Worm (Caenorhabditis elegans) whole organism, mixed stage, embryonic: ENCODE data around the gene srw-122.

ENCODE experiments used
- M03D4.4 ChIP-seq: sonication (generic microtip); optimal IDR thresholded peaks from 2 replicates; lab custom pipeline; 2017; ENCODE audit warnings: mild to moderate bottlenecking, missing genetic modification characterization, missing compliant biosample characterization
- blmp-1 ChIP-seq: fragments of 150-350 bp; optimal IDR thresholded peaks from 2 replicates; lab custom pipeline; 2014; ENCODE audit warnings: missing biosample characterization, missing genetic modification characterization
- ceh-39 ChIP-seq: fragments of 150-350 bp; optimal IDR thresholded peaks from 2 replicates; lab custom pipeline; 2014; ENCODE audit warnings: missing biosample characterization, missing genetic modification characterization
- ceh-43 ChIP-seq: fragments of 200-800 bp; sonication (Bioruptor generic); optimal IDR thresholded peaks from 2 replicates; lab custom pipeline; 2018; ENCODE audit warnings: mild to moderate bottlenecking, missing genetic modification characterization, moderate library complexity, missing compliant biosample characterization
- ceh-83 ChIP-seq: fragments of 200-800 bp; sonication (Bioruptor generic); optimal IDR thresholded peaks from 2 replicates; lab custom pipeline; 2018; ENCODE audit warnings: mild to moderate bottlenecking, missing genetic modification characterization, missing compliant biosample characterization
- ces-1 ChIP-seq: fragments of 150-350 bp; optimal IDR thresholded peaks from 2 replicates; lab custom pipeline; 2014; ENCODE audit warnings: missing biosample characterization, missing genetic modification reagents, missing genetic modification characterization
- drap-1 ChIP-seq: fragments of 200-800 bp; sonication (Bioruptor generic); optimal IDR thresholded peaks from 3 replicates; lab custom pipeline; 2018; ENCODE audit warnings: mild to moderate bottlenecking, missing genetic modification characterization, missing compliant biosample characterization
- elt-1 ChIP-seq: sonication (generic microtip); optimal IDR thresholded peaks from 2 replicates; lab custom pipeline; 2017; ENCODE audit warnings: missing genetic modification characterization, mild to moderate bottlenecking, missing compliant biosample characterization, antibody characterized with exemption, moderate library complexity, borderline replicate concordance; ENCODE audit not compliant: insufficient read depth
- elt-3 ChIP-seq: fragments of 150-350 bp; optimal IDR thresholded peaks from 2 replicates; lab custom pipeline; 2014; ENCODE audit warnings: missing biosample characterization, missing genetic modification characterization
- flh-1 ChIP-seq: fragments of 200-800 bp; sonication (Bioruptor generic); optimal IDR thresholded peaks from 2 replicates; lab custom pipeline; 2018; ENCODE audit warnings: mild to moderate bottlenecking, missing genetic modification characterization, moderate library complexity, missing compliant biosample characterization
- ham-2 ChIP-seq: fragments of 200-800 bp; sonication (Bioruptor generic); optimal IDR thresholded peaks from 2 replicates; lab custom pipeline; 2018; ENCODE audit warnings: mild to moderate bottlenecking, missing genetic modification characterization, missing compliant biosample characterization
- hlh-1 ChIP-seq: fragments of 150-350 bp; optimal IDR thresholded peaks from 2 replicates; lab custom pipeline; 2014; ENCODE audit warnings: missing biosample characterization, missing genetic modification reagents, missing genetic modification characterization
- lin-13 ChIP-seq: fragments of 150-350 bp; optimal IDR thresholded peaks from 2 replicates; lab custom pipeline; 2014; ENCODE audit warnings: missing biosample characterization, missing genetic modification characterization
- lin-32 ChIP-seq: fragments of 200-800 bp; sonication (Bioruptor generic); optimal IDR thresholded peaks from 2 replicates; lab custom pipeline; 2018; ENCODE audit warnings: mild to moderate bottlenecking, missing genetic modification characterization, missing compliant biosample characterization
- lsy-2 ChIP-seq: fragments of 150-350 bp; optimal IDR thresholded peaks from 2 replicates; lab custom pipeline; 2014; ENCODE audit warnings: missing biosample characterization, missing genetic modification characterization
- mab-5 ChIP-seq: fragments of 150-350 bp; optimal IDR thresholded peaks from 2 replicates; lab custom pipeline; 2014; ENCODE audit warnings: missing biosample characterization, missing genetic modification characterization
- mep-1 ChIP-seq: fragments of 150-350 bp; optimal IDR thresholded peaks from 2 replicates; lab custom pipeline; 2017; ENCODE audit warnings: missing biosample characterization, missing genetic modification reagents, missing genetic modification characterization, inconsistent platforms
- mls-2 ChIP-seq: sonication (generic microtip); optimal IDR thresholded peaks from 2 replicates; lab custom pipeline; 2016; ENCODE audit warnings: mild to moderate bottlenecking, missing genetic modification characterization, moderate library complexity, missing compliant biosample characterization
- nhr-12 ChIP-seq: fragments of 150-350 bp; optimal IDR thresholded peaks from 2 replicates; lab custom pipeline; 2014; ENCODE audit warnings: missing biosample characterization, missing genetic modification characterization
- nhr-2 ChIP-seq: fragments of 150-350 bp; optimal IDR thresholded peaks from 2 replicates; lab custom pipeline; 2014; ENCODE audit warnings: missing biosample characterization, missing genetic modification characterization
- nhr-237 ChIP-seq: fragments of 150-350 bp; optimal IDR thresholded peaks from 2 replicates; lab custom pipeline; 2014; ENCODE audit warnings: missing biosample characterization, missing genetic modification characterization
- nhr-28 ChIP-seq: fragments of 150-350 bp; optimal IDR thresholded peaks from 2 replicates; lab custom pipeline; 2014; ENCODE audit warnings: missing biosample characterization, missing genetic modification characterization
- nhr-76 ChIP-seq: sonication (generic microtip); optimal IDR thresholded peaks from 2 replicates; lab custom pipeline; 2017; ENCODE audit warnings: missing biosample characterization, missing genetic modification characterization
- pha-4 ChIP-seq: fragments of 150-350 bp; optimal IDR thresholded peaks from 2 replicates; lab custom pipeline; 2018; ENCODE audit warnings: missing biosample characterization, missing genetic modification reagents, missing genetic modification characterization
- sptf-1 ChIP-seq: sonication (generic microtip); optimal IDR thresholded peaks from 2 replicates; lab custom pipeline; 2017; ENCODE audit warnings: mild to moderate bottlenecking, missing genetic modification characterization, moderate library complexity, missing compliant biosample characterization
- tbx-8 ChIP-seq: fragments of 200-800 bp; sonication (Bioruptor generic); optimal IDR thresholded peaks from 2 replicates; lab custom pipeline; 2018; ENCODE audit warnings: mild to moderate bottlenecking, missing genetic modification characterization, moderate library complexity, missing compliant biosample characterization
- unc-120 ChIP-seq: sonication (generic microtip); optimal IDR thresholded peaks from 2 replicates; lab custom pipeline; 2017; ENCODE audit warnings: missing genetic modification characterization, missing compliant biosample characterization; ENCODE audit not compliant: poor library complexity, severe bottlenecking
- unc-39 ChIP-seq: fragments of 150-350 bp; optimal IDR thresholded peaks from 2 replicates; lab custom pipeline; 2014; ENCODE audit warnings: missing biosample characterization, missing genetic modification characterization
- unc-62 ChIP-seq: fragments of 150-350 bp; optimal IDR thresholded peaks from 2 replicates; lab custom pipeline; 2014; ENCODE audit warnings: missing biosample characterization, missing genetic modification reagents, missing genetic modification characterization
- zip-8 ChIP-seq: fragments of 150-350 bp; optimal IDR thresholded peaks from 2 replicates; lab custom pipeline; 2014; ENCODE audit warnings: missing biosample characterization, missing genetic modification characterization
- ztf-11 ChIP-seq: fragments of 150-350 bp; optimal IDR thresholded peaks from 2 replicates; lab custom pipeline; 2014; ENCODE audit warnings: missing biosample characterization, missing genetic modification characterization

The srw-122 gene

ce11 chrV:2929753-2930152, 22.2 kb downstream of the srw-122 start, which contains the start of gene C31B8.16:
Gene C31B8.16 (plus strand): TSS chrV:2930053.
- TF ChIP-seq ces-1 (GFP tag; lab: Kevin White, UChicago) (no peak), ceh-39 (tag; lab: Kevin White, UChicago) (no peak), sptf-1 (tag; lab: Kevin White, UChicago) (no peak), pha-4 (tag; lab: Kevin White, UChicago) (no peak), drap-1 (GFP tag; lab: Kevin White, UChicago) (no peak), nhr-12 (no peak), tbx-8 (no peak), ceh-43 (GFP tag; lab: Kevin White, UChicago) (no peak), zip-8 (tag; lab: Kevin White, UChicago) (no peak), elt-1 (tag; lab: Kevin White, UChicago) (no peak)

- TF ChIP-seq M03D4.4 (tag; lab: Kevin White, UChicago) (no peak), mep-1 (tag; lab: Kevin White, UChicago) (no peak), mab-5 (tag; lab: Kevin White, UChicago) (no peak), flh-1 (GFP tag; lab: Kevin White, UChicago) (no peak), lsy-2 (tag; lab: Kevin White, UChicago) (no peak), lin-32 (no peak), sptf-1 (tag; lab: Kevin White, UChicago) (no peak), pha-4 (tag; lab: Kevin White, UChicago) (no peak), ham-2 (GFP tag; lab: Kevin White, UChicago) (no peak), nhr-76 (no peak), ceh-83 (GFP tag; lab: Kevin White, UChicago) (no peak), nhr-28 (tag; lab: Kevin White, UChicago) (no peak), unc-39 (no peak), drap-1 (GFP tag; lab: Kevin White, UChicago) (no peak), tbx-8 (no peak), ztf-11 (tag; lab: Kevin White, UChicago) (no peak)
These were observed 24.4 kb downstream of the srw-122 start, which contains the start of gene C31B8.12 for ce11 chrV:2927553-2927952. Gene C31B8.12 (minus strand): TSS chrV:2927653.

DNA sequence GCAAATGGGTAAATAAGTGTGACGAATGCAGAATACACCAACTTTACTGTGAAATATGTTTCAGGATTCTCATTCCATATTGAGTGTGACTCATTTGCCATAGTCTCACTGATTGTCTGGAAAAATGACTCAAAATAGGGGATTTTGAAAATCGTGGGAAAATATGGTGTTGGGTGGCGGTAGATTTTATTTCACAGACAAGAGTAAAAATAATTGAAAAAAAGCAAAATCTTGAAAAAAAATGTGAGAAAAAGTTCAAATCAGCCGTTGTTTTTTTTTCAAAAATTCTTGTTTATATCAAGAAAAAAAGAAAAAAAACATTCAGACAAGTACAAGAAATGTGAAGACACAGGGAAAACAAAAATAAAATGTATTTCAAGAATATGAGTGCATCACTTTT, 29.4 kb downstream of the srw-122 start, which contains the start of gene srh-38:
TSS of gene srh-38 (minus strand) at position 101 of the 400 bp plus-strand sequence.
- no peak for TF ChIP-seq sptf-1 (tag; lab: Kevin White, UChicago)
- no peak for TF ChIP-seq ceh-39 (tag; lab: Kevin White, UChicago)
- no peak for TF ChIP-seq elt-1 (tag; lab: Kevin White, UChicago)
- TF ChIP-seq nhr-2 (tag; lab: Kevin White, UChicago), result no peak
- no peak for TF ChIP-seq ceh-83 (GFP tag; lab: Kevin White, UChicago)
- TF ChIP-seq blmp-1 (tag; lab: Kevin White, UChicago), result no peak
- TF ChIP-seq nhr-237 (tag; lab: Kevin White, UChicago), result no peak
- TF ChIP-seq hlh-1 (tag; lab: Kevin White, UChicago), result no peak
- no peak for TF ChIP-seq M03D4.4 (tag; lab: Kevin White, UChicago)
- no peak for TF ChIP-seq zip-8 (tag; lab: Kevin White, UChicago)

DNA sequence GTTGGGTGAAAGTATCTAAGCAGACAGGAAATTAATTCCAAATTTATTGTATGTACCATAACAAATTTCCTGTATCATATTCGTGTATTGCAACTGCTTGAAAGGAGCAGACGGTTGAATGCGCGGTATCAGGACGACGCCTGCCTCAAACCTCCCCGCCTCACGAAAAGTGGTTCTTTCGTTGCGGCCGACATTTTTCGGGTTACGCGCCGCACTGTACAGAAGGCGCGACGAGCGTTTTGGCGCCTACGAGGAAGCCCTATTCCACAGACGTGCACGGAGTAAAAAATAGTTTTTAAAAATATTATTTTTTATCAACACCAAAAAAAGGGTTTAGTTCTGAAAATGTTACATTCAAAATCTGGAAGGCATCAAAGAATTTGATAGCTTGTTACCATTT, 31.9 kb downstream of the srw-122 start:
- TF ChIP-seq lin-13 (tag; lab: Kevin White, UChicago) (no peak), pha-4 (tag; lab: Kevin White, UChicago) (no peak), blmp-1 (tag; lab: Kevin White, UChicago) (no peak), ceh-43 (GFP tag; lab: Kevin White, UChicago) (no peak), unc-120 (tag; lab: Kevin White, UChicago) (no peak), nhr-76 (no peak), ces-1 (GFP tag; lab: Kevin White, UChicago) (no peak), unc-62 (GFP tag; lab: Kevin White, UChicago) (no peak), mab-5 (tag; lab: Kevin White, UChicago) (no peak)

DNA sequence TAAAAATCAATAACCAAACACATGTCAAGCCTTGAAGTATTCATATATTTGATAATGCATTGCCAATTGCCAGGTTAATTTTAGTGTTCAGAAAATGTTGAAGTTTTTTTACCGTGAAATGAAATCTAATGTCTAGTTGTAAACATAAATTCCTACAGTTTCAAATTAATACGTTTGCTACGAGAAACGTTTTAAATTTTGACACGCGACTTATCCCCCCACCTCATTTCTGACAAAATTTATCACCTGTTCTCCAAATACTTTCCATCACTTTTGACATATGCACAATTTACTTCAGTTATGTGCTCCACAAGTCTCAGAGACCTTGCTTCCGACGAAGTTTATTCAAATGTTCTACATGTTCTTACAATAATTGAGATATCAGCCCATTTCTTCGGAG, 38.1 kb downstream of the srw-122 start, which contains the start of gene srh-146:
TSS of gene srh-146 (plus strand) at position 301 of the 400 bp plus-strand sequence.
- TF ChIP-seq mls-2 (tag; lab: Kevin White, UChicago) (no peak), ceh-83 (GFP tag; lab: Kevin White, UChicago) (no peak), sptf-1 (tag; lab: Kevin White, UChicago) (no peak), elt-1 (tag; lab: Kevin White, UChicago) (no peak), flh-1 (GFP tag; lab: Kevin White, UChicago) (no peak), zip-8 (tag; lab: Kevin White, UChicago) (no peak), ztf-11 (tag; lab: Kevin White, UChicago) (no peak), mab-5 (tag; lab: Kevin White, UChicago) (no peak), tbx-8 (no peak), nhr-12 (no peak), unc-62 (GFP tag; lab: Kevin White, UChicago) (no peak), pha-4 (tag; lab: Kevin White, UChicago) (no peak), mep-1 (tag; lab: Kevin White, UChicago) (no peak), lin-32 (no peak), nhr-76 (no peak), elt-3 (tag; lab: Kevin White, UChicago) (no peak), drap-1 (GFP tag; lab: Kevin White, UChicago) (no peak), ceh-43 (GFP tag; lab: Kevin White, UChicago) (no peak), lsy-2 (tag; lab: Kevin White, UChicago) (no peak), unc-120 (tag; lab: Kevin White, UChicago) (no peak)
- TF ChIP-seq, all 35 proteins: peak for 0
